Fruit fly (Drosophila melanogaster) whole organism, embryonic: ENCODE measurements around the gene CG46313.
A peak's percentile ranks its signal among the peaks of the same experiment; 100 is the strongest.

Experiments used
- Atf6 ChIP-seq: fragments of 200-800 bp; sonication (Bioruptor generic); IDR thresholded peaks from 2 replicates; pipeline ENCODE4 v1.3.6; 2022; ENCODE audit warnings: missing biosample characterization, missing genetic modification characterization
- CG10267 ChIP-seq: fragments of 200-800 bp; sonication (Bioruptor generic); optimal IDR thresholded peaks from 2 replicates; lab custom pipeline; 2018; ENCODE audit warnings: missing biosample characterization, mild to moderate bottlenecking, missing genetic modification characterization, moderate library complexity
- CG10366 ChIP-seq: fragments of 200-800 bp; sonication (Bioruptor generic); IDR thresholded peaks from 2 replicates; pipeline ENCODE4 v1.3.6; 2022; ENCODE audit warnings: missing biosample characterization, missing genetic modification characterization
- CG10979 ChIP-seq: fragments of 200-800 bp; sonication (Bioruptor generic); optimal IDR thresholded peaks from 2 replicates; lab custom pipeline; 2018; ENCODE audit warnings: missing biosample characterization, mild to moderate bottlenecking, missing genetic modification characterization, moderate library complexity
- CG11696 ChIP-seq: fragments of 200-800 bp; sonication (Bioruptor generic); IDR thresholded peaks from 2 replicates; pipeline ENCODE4 v1.3.6; 2022; ENCODE audit warnings: missing biosample characterization, missing genetic modification characterization
- CG12155 ChIP-seq: fragments of 200-800 bp; sonication (Bioruptor generic); optimal IDR thresholded peaks from 3 replicates; lab custom pipeline; 2016; ENCODE audit warnings: missing biosample characterization, missing genetic modification characterization
- CG13424 ChIP-seq: fragments of 200-800 bp; sonication (Bioruptor generic); optimal IDR thresholded peaks from 2 replicates; lab custom pipeline; 2019; ENCODE audit warnings: missing biosample characterization, mild to moderate bottlenecking, missing genetic modification characterization, moderate library complexity
- CG14710 ChIP-seq: fragments of 200-800 bp; sonication (Bioruptor generic); optimal IDR thresholded peaks from 3 replicates; lab custom pipeline; 2019; ENCODE audit warnings: missing biosample characterization, mild to moderate bottlenecking, missing genetic modification characterization, moderate library complexity
- CG15073 ChIP-seq: fragments of 200-800 bp; sonication (Bioruptor generic); optimal IDR thresholded peaks from 2 replicates; lab custom pipeline; 2016; ENCODE audit warnings: missing biosample characterization, missing genetic modification characterization
- CG15514 ChIP-seq: fragments of 200-800 bp; sonication (Bioruptor generic); optimal IDR thresholded peaks from 3 replicates; lab custom pipeline; 2017; ENCODE audit warnings: missing biosample characterization, missing genetic modification characterization, mild to moderate bottlenecking, moderate library complexity, missing genetic modification reagents
- CG17328 ChIP-seq: fragments of 200-800 bp; sonication (Bioruptor generic); IDR thresholded peaks from 2 replicates; pipeline ENCODE4 v1.3.6; 2022; ENCODE audit warnings: missing biosample characterization, missing genetic modification characterization
- CG1792 ChIP-seq: fragments of 200-800 bp; sonication (Bioruptor generic); optimal IDR thresholded peaks from 2 replicates; lab custom pipeline; 2016; ENCODE audit warnings: missing biosample characterization, missing genetic modification characterization
- CG18599 ChIP-seq: fragments of 200-800 bp; sonication (Bioruptor generic); optimal IDR thresholded peaks from 3 replicates; lab custom pipeline; 2017; ENCODE audit warnings: missing biosample characterization, missing genetic modification characterization, mild to moderate bottlenecking, moderate library complexity, missing genetic modification reagents
- CG18619 ChIP-seq: fragments of 200-800 bp; sonication (Bioruptor generic); optimal IDR thresholded peaks from 3 replicates; lab custom pipeline; 2017; ENCODE audit warnings: missing biosample characterization, mild to moderate bottlenecking, missing genetic modification characterization
- CG18764 ChIP-seq: fragments of 200-800 bp; sonication (Bioruptor generic); optimal IDR thresholded peaks from 3 replicates; lab custom pipeline; 2016; ENCODE audit warnings: missing biosample characterization, missing genetic modification characterization
- CG2712 ChIP-seq: fragments of 200-800 bp; optimal IDR thresholded peaks from 3 replicates; lab custom pipeline; 2019; ENCODE audit warnings: missing biosample characterization, mild to moderate bottlenecking, missing genetic modification characterization, moderate library complexity
- CG32767 ChIP-seq: fragments of 200-800 bp; sonication (Bioruptor generic); IDR thresholded peaks from 2 replicates; pipeline ENCODE4 v1.3.6; 2022; ENCODE audit warnings: missing biosample characterization, missing genetic modification characterization
- CG3847 ChIP-seq: fragments of 200-800 bp; sonication (Bioruptor generic); IDR thresholded peaks from 2 replicates; pipeline ENCODE4 v1.3.6; 2022; ENCODE audit warnings: missing biosample characterization, missing genetic modification characterization
- CG7357 ChIP-seq: fragments of 200-800 bp; sonication (Bioruptor generic); IDR thresholded peaks from 3 replicates; pipeline ENCODE4 v1.3.6; 2022; ENCODE audit warnings: missing biosample characterization, missing genetic modification characterization
- CG7839 ChIP-seq: fragments of 200-800 bp; sonication (Bioruptor generic); optimal IDR thresholded peaks from 3 replicates; lab custom pipeline; 2018; ENCODE audit warnings: missing biosample characterization, mild to moderate bottlenecking, missing genetic modification characterization, moderate library complexity
- CG8944 ChIP-seq: fragments of 200-800 bp; sonication (Bioruptor generic); optimal IDR thresholded peaks from 3 replicates; lab custom pipeline; 2016; ENCODE audit warnings: missing biosample characterization, missing genetic modification characterization
- CG9437 ChIP-seq: fragments of 200-800 bp; sonication (Bioruptor generic); optimal IDR thresholded peaks from 2 replicates; lab custom pipeline; 2018; ENCODE audit warnings: missing biosample characterization, mild to moderate bottlenecking, missing genetic modification characterization
- Chrac-16 ChIP-seq: fragments of 200-800 bp; sonication (Bioruptor generic); optimal IDR thresholded peaks from 3 replicates; lab custom pipeline; 2016; ENCODE audit warnings: missing biosample characterization, missing genetic modification characterization
- Dip3 ChIP-seq: fragments of 200-800 bp; sonication (Bioruptor generic); optimal IDR thresholded peaks from 3 replicates; lab custom pipeline; 2016; ENCODE audit warnings: missing biosample characterization, missing genetic modification characterization
- E2f1 ChIP-seq: fragments of 200-800 bp; sonication (Bioruptor generic); IDR thresholded peaks from 2 replicates; pipeline ENCODE4 v1.3.6; 2022; ENCODE audit warnings: missing biosample characterization, missing genetic modification characterization
- HLH3B ChIP-seq: fragments of 200-800 bp; sonication (Bioruptor generic); IDR thresholded peaks from 2 replicates; pipeline ENCODE4 v1.3.6; 2022; ENCODE audit warnings: missing biosample characterization, missing genetic modification characterization
- Hr3 ChIP-seq: fragments of 200-800 bp; sonication (Bioruptor generic); optimal IDR thresholded peaks from 3 replicates; lab custom pipeline; 2016; ENCODE audit warnings: missing biosample characterization, missing genetic modification characterization
- MESR4 ChIP-seq: fragments of 200-800 bp; sonication (Bioruptor generic); optimal IDR thresholded peaks from 2 replicates; lab custom pipeline; 2018; ENCODE audit warnings: missing biosample characterization, mild to moderate bottlenecking, missing genetic modification characterization, moderate library complexity
- NFAT ChIP-seq: fragments of 200-800 bp; sonication (Bioruptor generic); IDR thresholded peaks from 2 replicates; pipeline ENCODE4 v1.3.6; 2022; ENCODE audit warnings: missing biosample characterization, missing genetic modification characterization
- Ptx1 ChIP-seq: fragments of 200-800 bp; sonication (Bioruptor generic); IDR thresholded peaks from 2 replicates; pipeline ENCODE4 v1.3.6; 2022; ENCODE audit warnings: missing biosample characterization, missing genetic modification characterization
- Rx ChIP-seq: fragments of 200-800 bp; sonication (Bioruptor generic); IDR thresholded peaks from 2 replicates; pipeline ENCODE4 v1.3.6; 2022; ENCODE audit warnings: missing biosample characterization, missing genetic modification characterization
- Ssrp ChIP-seq: fragments of 200-800 bp; sonication (Bioruptor generic); optimal IDR thresholded peaks from 2 replicates; lab custom pipeline; 2018; ENCODE audit warnings: missing biosample characterization, mild to moderate bottlenecking, missing genetic modification characterization, moderate library complexity
- Stat92E ChIP-seq, 3 experiments: fragments of >200 bp in 2 of 3; fragments of 200-800 bp in 1 of 3; sonication (Bioruptor generic) in 1 of 3; optimal IDR thresholded peaks; 2 replicates each; lab custom pipeline; 2017 to 2019; ENCODE audit warnings: missing biosample characterization in 3 of 3, missing genetic modification characterization in 3 of 3, mild to moderate bottlenecking in 1 of 3, moderate library complexity in 1 of 3
- ara ChIP-seq: fragments of 200-800 bp; sonication (Bioruptor generic); IDR thresholded peaks from 2 replicates; pipeline ENCODE4 v1.3.6; 2022; ENCODE audit warnings: missing biosample characterization, missing genetic modification characterization
- az2 ChIP-seq: fragments of 200-800 bp; sonication (Bioruptor generic); optimal IDR thresholded peaks from 3 replicates; lab custom pipeline; 2016; ENCODE audit warnings: missing biosample characterization, missing genetic modification characterization
- br ChIP-seq: fragments of >200 bp; optimal IDR thresholded peaks from 2 replicates; lab custom pipeline; 2017
- en ChIP-seq: fragments of 200-800 bp; sonication (Bioruptor generic); optimal IDR thresholded peaks from 2 replicates; lab custom pipeline; 2016; ENCODE audit warnings: missing biosample characterization, missing genetic modification characterization
- esg ChIP-seq: fragments of 200-800 bp; sonication (Bioruptor generic); conservative IDR thresholded peaks from 2 replicates; pipeline ENCODE4 v1.3.6; 2022; ENCODE audit warnings: missing biosample characterization, missing genetic modification characterization
- ewg ChIP-seq: fragments of 200-800 bp; sonication (Bioruptor generic); optimal IDR thresholded peaks from 3 replicates; lab custom pipeline; 2017; ENCODE audit warnings: mild to moderate bottlenecking, missing biosample characterization, missing genetic modification reagents, missing genetic modification characterization
- fd64A ChIP-seq: fragments of 200-800 bp; sonication (Bioruptor generic); optimal IDR thresholded peaks from 3 replicates; lab custom pipeline; 2018; ENCODE audit warnings: missing biosample characterization, mild to moderate bottlenecking, missing genetic modification characterization
- lilli ChIP-seq: fragments of 200-800 bp; sonication (Bioruptor generic); optimal IDR thresholded peaks from 3 replicates; lab custom pipeline; 2016; ENCODE audit warnings: missing biosample characterization, missing genetic modification characterization
- nerfin-1 ChIP-seq: fragments of 200-800 bp; sonication (Bioruptor generic); optimal IDR thresholded peaks from 3 replicates; lab custom pipeline; 2019; ENCODE audit warnings: missing biosample characterization, mild to moderate bottlenecking, missing genetic modification characterization, moderate library complexity
- row ChIP-seq: fragments of 200-800 bp; sonication (Bioruptor generic); IDR thresholded peaks from 3 replicates; pipeline ENCODE4 v1.3.6; 2022; ENCODE audit warnings: missing biosample characterization, missing genetic modification characterization
- scrt ChIP-seq: fragments of 200-800 bp; sonication (Bioruptor generic); optimal IDR thresholded peaks from 2 replicates; lab custom pipeline; 2018; ENCODE audit warnings: missing biosample characterization, mild to moderate bottlenecking, missing genetic modification characterization, moderate library complexity
- shn ChIP-seq: fragments of 200-800 bp; sonication (Bioruptor generic); optimal IDR thresholded peaks from 3 replicates; lab custom pipeline; 2016; ENCODE audit warnings: missing biosample characterization, missing genetic modification characterization
- vfl ChIP-seq: fragments of 200-800 bp; sonication (Bioruptor generic); optimal IDR thresholded peaks from 2 replicates; lab custom pipeline; 2016; ENCODE audit warnings: missing biosample characterization, missing genetic modification characterization
- zen ChIP-seq: fragments of 200-800 bp; sonication (Bioruptor generic); optimal IDR thresholded peaks from 3 replicates; lab custom pipeline; 2018; ENCODE audit warnings: missing biosample characterization, mild to moderate bottlenecking, missing genetic modification characterization, moderate library complexity
- zf30C ChIP-seq: fragments of 200-800 bp; sonication (Bioruptor generic); optimal IDR thresholded peaks from 3 replicates; lab custom pipeline; 2018; ENCODE audit warnings: missing biosample characterization, mild to moderate bottlenecking, missing genetic modification characterization
- zfh1 ChIP-seq: fragments of 200-800 bp; sonication (Bioruptor generic); IDR thresholded peaks from 3 replicates; pipeline ENCODE4 v1.3.6; 2022; ENCODE audit warnings: missing biosample characterization, missing genetic modification characterization

The CG46313 gene

dm6 chr3R:26967587-26968312, 10.6 kb upstream of the CG46313 start (continued):
- TF ChIP-seq CG18599 (GFP tag; lab: Kevin White, UChicago): peak; percentile 19
- no peak for TF ChIP-seq nerfin-1 (tag; lab: Kevin White, UChicago)
- no peak for TF ChIP-seq lilli (GFP tag; lab: Kevin White, UChicago)
- TF ChIP-seq CG2712 (tag; lab: Kevin White, UChicago): peak; percentile 16
- TF ChIP-seq shn (GFP tag; lab: Kevin White, UChicago): no peak
- TF ChIP-seq HLH3B (GFP tag; lab: Robert Waterston, UW): peak; percentile 36; the same call in 1 of the 2 replicates
- TF ChIP-seq CG32767 (GFP tag; lab: Robert Waterston, UW): 0 out of 2 replicates have a peak, but pooled peaks have one; percentile 32
- TF ChIP-seq en (GFP tag; lab: Kevin White, UChicago): no peak
- TF ChIP-seq NFAT (GFP tag; lab: Robert Waterston, UW): peak; percentile 47; the same call in 1 of the 2 replicates
- TF ChIP-seq zen (tag; lab: Kevin White, UChicago): no peak
- TF ChIP-seq CG10979 (tag; lab: Kevin White, UChicago): no peak
- peak; percentile 48 for TF ChIP-seq Ssrp (tag; lab: Kevin White, UChicago)
- peak; percentile 51; the same call in 1 of the 3 replicates for TF ChIP-seq zfh1 (GFP tag; lab: Robert Waterston, UW)
- TF ChIP-seq CG7839: peak; percentile 43
- TF ChIP-seq CG15073: no peak
- TF ChIP-seq row (GFP tag; lab: Robert Waterston, UW): peak; percentile 70
- no peak for TF ChIP-seq CG10267 (tag; lab: Kevin White, UChicago)
- TF ChIP-seq E2f1 (GFP tag; lab: Robert Waterston, UW): 0 out of 2 replicates have a peak, but pooled peaks have one; percentile 10
- TF ChIP-seq MESR4: no peak
- no peak for TF ChIP-seq Chrac-16 (GFP tag; lab: Kevin White, UChicago)
- no peak for TF ChIP-seq CG18764 (GFP tag; lab: Kevin White, UChicago)
- TF ChIP-seq vfl (GFP tag; lab: Kevin White, UChicago): no peak
- TF ChIP-seq br (lab: Kevin White, UChicago): no peak
- TF ChIP-seq Rx: 0 out of 2 replicates have a peak, but pooled peaks have one; percentile 4
- TF ChIP-seq scrt (GFP tag; lab: Kevin White, UChicago): no peak
- TF ChIP-seq Hr3: no peak
- no peak for TF ChIP-seq CG15514
- peak; percentile 68 for TF ChIP-seq ara (GFP tag; lab: Robert Waterston, UW)
- no peak for TF ChIP-seq CG14710 (tag; lab: Kevin White, UChicago)
- TF ChIP-seq esg (GFP tag; lab: Robert Waterston, UW): peak; percentile 30; the same call in 1 of the 2 replicates
- peak; percentile 53 for TF ChIP-seq Ptx1 (GFP tag; lab: Robert Waterston, UW)
- TF ChIP-seq CG3847 (GFP tag; lab: Robert Waterston, UW): 0 out of 2 replicates have a peak, but pooled peaks have one; percentile 11
- TF ChIP-seq fd64A (GFP tag; lab: Kevin White, UChicago): no peak
- TF ChIP-seq CG12155 (GFP tag; lab: Kevin White, UChicago): peak; percentile 21
- TF ChIP-seq Stat92E (GFP tag; optimal IDR thresholded peaks at IDR 0.05; lab: Kevin White, UChicago): no peak
- TF ChIP-seq Dip3 (GFP tag; lab: Kevin White, UChicago): no peak
- no peak for TF ChIP-seq CG10366 (GFP tag; lab: Robert Waterston, UW)
- 0 out of 2 replicates have a peak, but pooled peaks have one; percentile 21 for TF ChIP-seq CG17328 (GFP tag; lab: Robert Waterston, UW)
- peak; percentile 48; the same call in 1 of the 2 replicates for TF ChIP-seq Atf6 (GFP tag; lab: Robert Waterston, UW)
- no peak for TF ChIP-seq ewg (GFP tag; lab: Kevin White, UChicago)
- no peak for TF ChIP-seq az2 (GFP tag; lab: Kevin White, UChicago)
- TF ChIP-seq CG13424 (tag; lab: Kevin White, UChicago): peak; percentile 52
- TF ChIP-seq CG9437: peak; percentile 12
- no peak for TF ChIP-seq CG7357 (GFP tag; lab: Robert Waterston, UW)
- peak; percentile 9; the same call in 1 of the 2 replicates for TF ChIP-seq CG11696 (GFP tag; lab: Robert Waterston, UW)
- no peak for TF ChIP-seq CG8944
- TF ChIP-seq CG18619 (GFP tag; lab: Kevin White, UChicago): peak; percentile 42
- no peak for TF ChIP-seq zf30C (GFP tag; lab: Kevin White, UChicago)
- TF ChIP-seq CG1792: no peak
